Fruit fly (Drosophila melanogaster) whole organism, wandering third instar larva: ENCODE measurements around the gene CG16772.

ENCODE experiments used
- Hnf4 ChIP-seq: fragments of 200-800 bp; sonication (Bioruptor generic); optimal IDR thresholded peaks from 2 replicates; lab custom pipeline; 2016; ENCODE audit warnings: missing biosample characterization, mild to moderate bottlenecking, missing genetic modification characterization
- Jra ChIP-seq: sonication (Bioruptor generic); optimal IDR thresholded peaks from 2 replicates; lab custom pipeline; 2016; ENCODE audit warnings: missing biosample characterization, missing genetic modification characterization
- OdsH ChIP-seq: fragments of 200-800 bp; sonication (Bioruptor generic); optimal IDR thresholded peaks from 2 replicates; lab custom pipeline; 2016; ENCODE audit warnings: missing biosample characterization, mild to moderate bottlenecking, missing genetic modification characterization
- Rel ChIP-seq, 2 experiments: fragments of 200-800 bp; sonication (Bioruptor generic) in 1 of 2; optimal IDR thresholded peaks; 2 replicates in 1 of 2; 3 replicates in 1 of 2; lab custom pipeline; 2016 to 2019; ENCODE audit warnings: mild to moderate bottlenecking in 2 of 2, missing biosample characterization in 2 of 2, missing genetic modification characterization in 2 of 2, moderate library complexity in 1 of 2
- Sp1 ChIP-seq: fragments of 200-800 bp; sonication (Bioruptor generic); optimal IDR thresholded peaks from 3 replicates; lab custom pipeline; 2019; ENCODE audit warnings: missing biosample characterization, mild to moderate bottlenecking, missing genetic modification characterization, moderate library complexity
- foxo ChIP-seq, 2 experiments: fragments of 200-800 bp; sonication (Bioruptor generic); optimal IDR thresholded peaks; 2 replicates in 1 of 2; 3 replicates in 1 of 2; lab custom pipeline; 2016 to 2017; ENCODE audit warnings: missing biosample characterization in 2 of 2, missing genetic modification characterization in 2 of 2
- pan ChIP-seq: fragments of >200 bp; optimal IDR thresholded peaks from 2 replicates; lab custom pipeline; 2017
- usp ChIP-seq: fragments of >200 bp; optimal IDR thresholded peaks from 2 replicates; lab custom pipeline; 2017; ENCODE audit warnings: missing biosample characterization, missing genetic modification characterization

- TF ChIP-seq OdsH (GFP tag; lab: Kevin White, UChicago) (no peak), pan (lab: Kevin White, UChicago) (no peak), Rel (GFP tag; optimal IDR thresholded peaks at IDR 0.05; lab: Kevin White, UChicago) (no peak), Rel (tag; optimal IDR thresholded peaks at IDR 0.05; lab: Kevin White, UChicago) (no peak), Jra (GFP tag; lab: Kevin White, UChicago) (no peak), Hnf4 (no peak), foxo (GFP tag; optimal IDR thresholded peaks at IDR 0.05; lab: Kevin White, UChicago) (no peak), Sp1 (GFP tag; lab: Kevin White, UChicago) (no peak), usp (GFP tag; lab: Kevin White, UChicago) (no peak)
Observed at dm6 chr2L:19942510-19942909, 20.0 kb upstream of the CG16772 start.
